Fruit fly (Drosophila melanogaster): ENCODE results near the gene CG9386.

Gene CG9386

dm6 chr3R:9586663-9587248 lies 31.5 kb upstream of the CG9386 start, which contains the start of gene P58IPK (continued):
- TF ChIP-seq C15 (GFP tag; IDR thresholded peaks at IDR 0.05) (no peak), wek (GFP tag; optimal IDR thresholded peaks at IDR 0.05) (no peak), chif (GFP tag; optimal IDR thresholded peaks at IDR 0.05) (peak; percentile 42 to 57), Mrtf (GFP tag; IDR thresholded peaks at IDR 0.05) (peak; percentile 57; the same call in 1 of the 3 replicates), odd (GFP tag; optimal IDR thresholded peaks at IDR 0.05) (no peak), CG7786 (GFP tag; optimal IDR thresholded peaks at IDR 0.05) (peak; percentile 76), hbn (GFP tag; IDR thresholded peaks at IDR 0.05; ENCODE audit: partially characterized antibody) (peak; percentile 88), ab (GFP tag; optimal IDR thresholded peaks at IDR 0.05) (no peak)

- no peak for TF ChIP-seq CTCF (GFP tag; optimal IDR thresholded peaks at IDR 0.05)
- TF ChIP-seq gsb (GFP tag; IDR thresholded peaks at IDR 0.05): no peak
- no peak for TF ChIP-seq gce (GFP tag; IDR thresholded peaks at IDR 0.05)
- TF ChIP-seq D19A (tag; optimal IDR thresholded peaks at IDR 0.05): no peak
- no peak for TF ChIP-seq danr (GFP tag; IDR thresholded peaks at IDR 0.05)
- no peak for TF ChIP-seq CG9727 (GFP tag; optimal IDR thresholded peaks at IDR 0.05)
- no peak for TF ChIP-seq Ada2b (GFP tag; IDR thresholded peaks at IDR 0.05)
- no peak for TF ChIP-seq CG34376 (GFP tag; optimal IDR thresholded peaks at IDR 0.05)
- no peak for TF ChIP-seq CG7963 (GFP tag; IDR thresholded peaks at IDR 0.05; ENCODE audit: partially characterized antibody)
- TF ChIP-seq kay (GFP tag; optimal IDR thresholded peaks at IDR 0.05): no peak
- TF ChIP-seq CG6254 (GFP tag; optimal IDR thresholded peaks at IDR 0.05): no peak
- no peak for TF ChIP-seq CG4424 (GFP tag; optimal IDR thresholded peaks at IDR 0.05)
- no peak for TF ChIP-seq Hr39 (optimal IDR thresholded peaks at IDR 0.05)
- no peak for TF ChIP-seq rib (GFP tag; IDR thresholded peaks at IDR 0.05)
- no peak for TF ChIP-seq TFAM (GFP tag; optimal IDR thresholded peaks at IDR 0.05)
- no peak for TF ChIP-seq B-H1 (GFP tag; IDR thresholded peaks at IDR 0.05)
- TF ChIP-seq wek (GFP tag; optimal IDR thresholded peaks at IDR 0.05): no peak
Observed at dm6 chr3R:9583122-9583521, 27.9 kb upstream of the CG9386 start, which contains the start of gene CG33654. Gene CG33654, minus strand, starts transcription at chr3R:9583222.

- TF ChIP-seq gcm (GFP tag; optimal IDR thresholded peaks at IDR 0.05): no peak
- TF ChIP-seq CG31441 (GFP tag; IDR thresholded peaks at IDR 0.05): no peak
- no peak for TF ChIP-seq tup (GFP tag; optimal IDR thresholded peaks at IDR 0.05)
- TF ChIP-seq HmgD (GFP tag; optimal IDR thresholded peaks at IDR 0.05): no peak
- no peak for TF ChIP-seq CG17912 (GFP tag; optimal IDR thresholded peaks at IDR 0.05)
- no peak for TF ChIP-seq CG43689 (GFP tag; IDR thresholded peaks at IDR 0.05)
- no peak for TF ChIP-seq gcm2 (GFP tag; optimal IDR thresholded peaks at IDR 0.05)
- TF ChIP-seq nom (GFP tag; optimal IDR thresholded peaks at IDR 0.05): no peak
- TF ChIP-seq Fer1 (GFP tag; optimal IDR thresholded peaks at IDR 0.05): no peak
- no peak for TF ChIP-seq CG12391 (tag; optimal IDR thresholded peaks at IDR 0.05)
- no peak for TF ChIP-seq phol (tag; optimal IDR thresholded peaks at IDR 0.05)
- TF ChIP-seq ara (GFP tag; IDR thresholded peaks at IDR 0.05): no peak
- TF ChIP-seq lmd (GFP tag; IDR thresholded peaks at IDR 0.05): no peak
- no peak for TF ChIP-seq CG8089 (GFP tag; optimal IDR thresholded peaks at IDR 0.05)
Observed at dm6 chr3R:9581973-9582372, 26.8 kb upstream of the CG9386 start.

- 0 out of 3 replicates have a peak, but pooled peaks have one; percentile 37 for TF ChIP-seq ci (GFP tag; IDR thresholded peaks at IDR 0.05)
- TF ChIP-seq Asciz (GFP tag; optimal IDR thresholded peaks at IDR 0.05): peak; percentile 34
- peak; percentile 45 for TF ChIP-seq CG7839 (tag; optimal IDR thresholded peaks at IDR 0.05)
- TF ChIP-seq pros (GFP tag; optimal IDR thresholded peaks at IDR 0.05): no peak
- TF ChIP-seq NFAT (GFP tag; IDR thresholded peaks at IDR 0.05): peak; percentile 16; the same call in 1 of the 2 replicates
- 0 out of 3 replicates have a peak, but pooled peaks have one; percentile 32 for TF ChIP-seq zen2 (GFP tag; IDR thresholded peaks at IDR 0.05; ENCODE audit: partially characterized antibody)
- peak in 1 of 2 experiments; percentile 75 for TF ChIP-seq crp (GFP tag; optimal IDR thresholded peaks at IDR 0.05)
- TF ChIP-seq Ptx1 (GFP tag; IDR thresholded peaks at IDR 0.05): 0 out of 2 replicates have a peak, but pooled peaks have one; percentile 10
- TF ChIP-seq Oli (tag; optimal IDR thresholded peaks at IDR 0.05): peak; percentile 24
- peak; percentile 35; the same call in 1 of the 2 replicates for TF ChIP-seq Rfx (GFP tag; IDR thresholded peaks at IDR 0.05)
- TF ChIP-seq inv (GFP tag; IDR thresholded peaks at IDR 0.05; ENCODE audit: partially characterized antibody): no peak
Observed at dm6 chr3R:9581089-9581520, 25.9 kb upstream of the CG9386 start, which contains the start of gene CG8301. Gene CG8301, plus strand, starts transcription at chr3R:9581306.

Measured in whole organism, embryonic.